Worm (Caenorhabditis elegans): ENCODE data around the gene srg-40.
A peak's percentile ranks its signal among the peaks of the same experiment; 100 is the strongest.

Gene srg-40

ce11 chrV:11141179-11141578 lies 23.2 kb downstream of the srg-40 start, which contains the start of gene folt-1:
Gene folt-1 (plus strand): TSS chrV:11141479.
- TF ChIP-seq egl-13 (tag; optimal IDR thresholded peaks at IDR 0.05) (no peak), unc-86 (tag; optimal IDR thresholded peaks at IDR 0.05) (no peak), snpc-4 (tag; optimal IDR thresholded peaks at IDR 0.05) (no peak), lin-13 (GFP tag; optimal IDR thresholded peaks at IDR 0.05) (no peak), lir-3 (tag; optimal IDR thresholded peaks at IDR 0.05; ENCODE audit: poor library complexity) (no peak), mef-2 (tag; optimal IDR thresholded peaks at IDR 0.05) (no peak), alr-1 (tag; optimal IDR thresholded peaks at IDR 0.05; ENCODE audit: borderline replicate concordance) (no peak), mdl-1 (tag; optimal IDR thresholded peaks at IDR 0.05) (no peak), ama-1 (optimal IDR thresholded peaks at IDR 0.05) (no peak), nhr-76 (tag; optimal IDR thresholded peaks at IDR 0.05) (no peak), zag-1 (tag; optimal IDR thresholded peaks at IDR 0.05) (no peak), nhr-19 (GFP tag; conservative IDR thresholded peaks at IDR 0.05) (no peak), nhr-77 (tag; optimal IDR thresholded peaks at IDR 0.05) (no peak), snu-23 (GFP tag; optimal IDR thresholded peaks at IDR 0.05) (no peak), fkh-10 (GFP tag; optimal IDR thresholded peaks at IDR 0.05) (no peak), sptf-1 (tag; optimal IDR thresholded peaks at IDR 0.05) (no peak), rnt-1 (tag; optimal IDR thresholded peaks at IDR 0.05) (no peak), unc-30 (tag; optimal IDR thresholded peaks at IDR 0.05) (no peak), isw-1 (GFP tag; IDR thresholded peaks at IDR 0.05) (no peak), fkh-4 (tag; optimal IDR thresholded peaks at IDR 0.05; ENCODE audit: borderline replicate concordance) (no peak)

- TF ChIP-seq mef-2 (tag; optimal IDR thresholded peaks at IDR 0.05) (no peak), blmp-1 (tag; optimal IDR thresholded peaks at IDR 0.05) (peak; percentile 22), lin-14 (GFP tag; optimal IDR thresholded peaks at IDR 0.05) (peak; percentile 84), dsc-1 (tag; optimal IDR thresholded peaks at IDR 0.05) (peak; percentile 50), tbx-2 (tag; optimal IDR thresholded peaks at IDR 0.05) (peak; percentile 32), ceh-90 (tag; optimal IDR thresholded peaks at IDR 0.05) (no peak), irx-1 (tag; optimal IDR thresholded peaks at IDR 0.05) (no peak), nhr-20 (tag; optimal IDR thresholded peaks at IDR 0.05) (peak; percentile 44), aha-1 (tag; optimal IDR thresholded peaks at IDR 0.05) (no peak), lsy-2 (tag; optimal IDR thresholded peaks at IDR 0.05) (peak in 1 of 2 experiments; percentile 47), mdl-1 (tag; optimal IDR thresholded peaks at IDR 0.05) (peak in 1 of 2 experiments; percentile 15), xbp-1 (tag; optimal IDR thresholded peaks at IDR 0.05) (no peak), nhr-76 (tag; optimal IDR thresholded peaks at IDR 0.05) (no peak), lin-15B (tag; optimal IDR thresholded peaks at IDR 0.05) (no peak), rnt-1 (tag; optimal IDR thresholded peaks at IDR 0.05) (peak; percentile 41), nhr-71 (tag; optimal IDR thresholded peaks at IDR 0.05) (peak; percentile 48), lin-35 (GFP tag; optimal IDR thresholded peaks at IDR 0.05) (peak in 1 of 2 experiments; percentile 6), swsn-7 (tag; optimal IDR thresholded peaks at IDR 0.05) (peak; percentile 16), nhr-85 (tag) (peak; percentile 3), egl-27 (tag; optimal IDR thresholded peaks at IDR 0.05) (no peak), vab-15 (tag; optimal IDR thresholded peaks at IDR 0.05) (no peak), mep-1 (tag; optimal IDR thresholded peaks at IDR 0.05) (peak; percentile 25), nhr-47 (tag; optimal IDR thresholded peaks at IDR 0.05) (no peak), snu-23 (GFP tag; optimal IDR thresholded peaks at IDR 0.05) (peak; percentile 13), efl-1 (optimal IDR thresholded peaks at IDR 0.05) (peak in 1 of 2 experiments; percentile 25), efl-1 (GFP tag; optimal IDR thresholded peaks at IDR 0.05 in 1 of 2) (no peak), nhr-28 (tag; optimal IDR thresholded peaks at IDR 0.05) (no peak), fkh-8 (tag; optimal IDR thresholded peaks at IDR 0.05) (peak; percentile 6), fkh-4 (tag; optimal IDR thresholded peaks at IDR 0.05; ENCODE audit: borderline replicate concordance) (no peak)
Observed at ce11 chrV:11140326-11140725, 24.0 kb downstream of the srg-40 start.
